Worm (Caenorhabditis elegans) whole organism, L2 larva: ENCODE data around the gene B0212.3.

Source experiments
- C34F6.9 ChIP-seq: fragments of 150-350 bp; optimal IDR thresholded peaks from 2 replicates; lab custom pipeline; 2014; ENCODE audit warnings: missing biosample characterization, missing genetic modification characterization
- F13H6.1 ChIP-seq: sonication (generic microtip); optimal IDR thresholded peaks from 2 replicates; lab custom pipeline; 2016; ENCODE audit warnings: missing genetic modification characterization, missing compliant biosample characterization
- R02D3.7 ChIP-seq: fragments of 150-350 bp; optimal IDR thresholded peaks from 2 replicates; lab custom pipeline; 2014; ENCODE audit warnings: missing biosample characterization, missing genetic modification characterization
- ZK546.5 ChIP-seq: sonication (generic microtip); optimal IDR thresholded peaks from 2 replicates; lab custom pipeline; 2017; ENCODE audit warnings: missing biosample characterization, missing genetic modification characterization
- alr-1 ChIP-seq: fragments of 150-350 bp; optimal IDR thresholded peaks from 2 replicates; lab custom pipeline; 2014; ENCODE audit warnings: missing biosample characterization, missing genetic modification characterization
- aly-2 ChIP-seq: fragments of 150-350 bp; optimal IDR thresholded peaks from 2 replicates; lab custom pipeline; 2014; ENCODE audit warnings: missing biosample characterization, missing genetic modification characterization
- ama-1 ChIP-seq: fragments of 150-350 bp; optimal IDR thresholded peaks from 2 replicates; lab custom pipeline; 2018; ENCODE audit warnings: inconsistent platforms
- ceh-16 ChIP-seq: fragments of 150-350 bp; optimal IDR thresholded peaks from 2 replicates; lab custom pipeline; 2014; ENCODE audit warnings: missing biosample characterization, missing genetic modification characterization
- crh-2 ChIP-seq: sonication (generic microtip); optimal IDR thresholded peaks from 2 replicates; lab custom pipeline; 2017; ENCODE audit warnings: missing biosample characterization, missing genetic modification characterization
- dmd-4 ChIP-seq: sonication (generic microtip); optimal IDR thresholded peaks from 2 replicates; lab custom pipeline; 2017; ENCODE audit warnings: missing biosample characterization, missing genetic modification characterization
- gmeb-1 ChIP-seq: fragments of 150-350 bp; optimal IDR thresholded peaks from 2 replicates; lab custom pipeline; 2014; ENCODE audit warnings: missing biosample characterization, missing genetic modification characterization
- lin-11 ChIP-seq: fragments of 150-350 bp; sonication (generic microtip); optimal IDR thresholded peaks from 2 replicates; lab custom pipeline; 2014; ENCODE audit warnings: missing biosample characterization, missing genetic modification characterization, inconsistent platforms, mixed read lengths
- lin-13 ChIP-seq: fragments of 150-350 bp; optimal IDR thresholded peaks from 2 replicates; lab custom pipeline; 2014; ENCODE audit warnings: missing biosample characterization, missing genetic modification reagents, missing genetic modification characterization
- lsy-2 ChIP-seq, 2 experiments: fragments of 150-350 bp in 1 of 2; sonication (generic microtip) in 1 of 2; optimal IDR thresholded peaks; 2 replicates each; lab custom pipeline; 2014 to 2017; ENCODE audit warnings: missing biosample characterization in 2 of 2, missing genetic modification characterization in 2 of 2
- mbf-1 ChIP-seq: sonication (generic microtip); optimal IDR thresholded peaks from 2 replicates; lab custom pipeline; 2017; ENCODE audit warnings: missing biosample characterization, missing genetic modification characterization
- mdl-1 ChIP-seq, 2 experiments: fragments of 150-350 bp in 1 of 2; sonication (generic microtip) in 1 of 2; optimal IDR thresholded peaks; 2 replicates each; lab custom pipeline; 2017; ENCODE audit warnings: missing biosample characterization in 2 of 2, missing genetic modification characterization in 2 of 2
- nhr-10 ChIP-seq: sonication (generic microtip); optimal IDR thresholded peaks from 2 replicates; lab custom pipeline; 2017; ENCODE audit warnings: missing biosample characterization, missing genetic modification characterization
- nhr-11 ChIP-seq: fragments of 150-350 bp; optimal IDR thresholded peaks from 2 replicates; lab custom pipeline; 2014; ENCODE audit warnings: missing biosample characterization, missing genetic modification characterization
- nhr-129 ChIP-seq: fragments of 150-350 bp; optimal IDR thresholded peaks from 2 replicates; lab custom pipeline; 2014; ENCODE audit warnings: missing biosample characterization, missing genetic modification characterization
- nhr-23 ChIP-seq: fragments of 150-350 bp; optimal IDR thresholded peaks from 2 replicates; lab custom pipeline; 2014; ENCODE audit warnings: missing biosample characterization, missing genetic modification reagents, missing genetic modification characterization
- nhr-25 ChIP-seq: fragments of 150-350 bp; sonication (generic microtip); optimal IDR thresholded peaks from 3 replicates; lab custom pipeline; 2014; ENCODE audit warnings: missing biosample characterization, missing genetic modification characterization
- nhr-6 ChIP-seq: fragments of 150-350 bp; optimal IDR thresholded peaks from 2 replicates; lab custom pipeline; 2014; ENCODE audit warnings: missing biosample characterization, missing genetic modification characterization
- nhr-77 ChIP-seq: fragments of 150-350 bp; optimal IDR thresholded peaks from 2 replicates; lab custom pipeline; 2014; ENCODE audit warnings: missing biosample characterization, missing genetic modification characterization
- peb-1 ChIP-seq: fragments of 150-350 bp; optimal IDR thresholded peaks from 2 replicates; lab custom pipeline; 2014; ENCODE audit warnings: missing biosample characterization, missing genetic modification characterization
- skn-1 ChIP-seq: sonication (generic microtip); optimal IDR thresholded peaks from 2 replicates; lab custom pipeline; 2017; ENCODE audit warnings: missing biosample characterization, missing genetic modification characterization
- sma-3 ChIP-seq: sonication (generic microtip); optimal IDR thresholded peaks from 2 replicates; lab custom pipeline; 2016; ENCODE audit warnings: missing genetic modification reagents, missing genetic modification characterization, missing compliant biosample characterization
- sma-9 ChIP-seq, 2 experiments: fragments of 150-350 bp in 1 of 2; sonication (generic microtip) in 1 of 2; optimal IDR thresholded peaks; 2 replicates each; lab custom pipeline; 2014 to 2016; ENCODE audit warnings: missing genetic modification characterization in 2 of 2, mild to moderate bottlenecking in 1 of 2, missing biosample characterization in 1 of 2, missing compliant biosample characterization in 1 of 2, missing genetic modification reagents in 1 of 2, moderate library complexity in 1 of 2
- snpc-4 ChIP-seq: fragments of 150-350 bp; optimal IDR thresholded peaks from 2 replicates; lab custom pipeline; 2014; ENCODE audit warnings: missing biosample characterization, missing genetic modification characterization
- unc-55 ChIP-seq: fragments of 150-350 bp; sonication (generic microtip); optimal IDR thresholded peaks from 3 replicates; lab custom pipeline; 2014; ENCODE audit warnings: missing biosample characterization, missing genetic modification reagents, missing genetic modification characterization
- unc-62 ChIP-seq: fragments of 150-350 bp; optimal IDR thresholded peaks from 2 replicates; lab custom pipeline; 2014; ENCODE audit warnings: missing biosample characterization, missing genetic modification reagents, missing genetic modification characterization
- ztf-11 ChIP-seq: sonication (generic microtip); optimal IDR thresholded peaks from 2 replicates; lab custom pipeline; 2017; ENCODE audit warnings: missing biosample characterization, missing genetic modification characterization
- ztf-4 ChIP-seq: fragments of 150-350 bp; optimal IDR thresholded peaks from 2 replicates; lab custom pipeline; 2014; ENCODE audit warnings: missing biosample characterization, missing genetic modification characterization

The B0212.3 gene

ce11 chrIV:3557331-3557730 lies 17.4 kb downstream of the B0212.3 start, which contains the start of gene osm-9:
Gene osm-9 (minus strand): TSS chrIV:3557431.
- TF ChIP-seq nhr-10: no peak

- TF ChIP-seq alr-1 (tag; lab: Kevin White, UChicago) (no peak), lsy-2 (tag; optimal IDR thresholded peaks at IDR 0.05; lab: Kevin White, UChicago) (no peak), lin-13 (GFP tag; lab: Kevin White, UChicago) (no peak), ZK546.5 (no peak), F13H6.1 (tag; lab: Kevin White, UChicago) (no peak), aly-2 (tag; lab: Kevin White, UChicago) (no peak), mdl-1 (tag; optimal IDR thresholded peaks at IDR 0.05; lab: Kevin White, UChicago) (no peak), ama-1 (lab: Kevin White, UChicago) (no peak), gmeb-1 (tag; lab: Kevin White, UChicago) (no peak)
These were observed 19.2 kb downstream of the B0212.3 start for ce11 chrIV:3559201-3559600.

- TF ChIP-seq aly-2 (tag; lab: Kevin White, UChicago) (no peak), sma-3 (GFP tag; lab: Kevin White, UChicago) (no peak), R02D3.7 (tag; lab: Kevin White, UChicago) (no peak), C34F6.9 (no peak), nhr-77 (no peak)
These were observed 24.9 kb downstream of the B0212.3 start, which contains the start of gene sre-5 for ce11 chrIV:3564901-3565300. Gene sre-5 (plus strand): TSS chrIV:3565201.

- TF ChIP-seq nhr-129 (tag; lab: Kevin White, UChicago) (no peak), snpc-4 (peak; percentile 26)
These were observed 28.6 kb downstream of the B0212.3 start, which contains the start of gene otpl-1 for ce11 chrIV:3568608-3569007. Gene otpl-1 (plus strand): TSS chrIV:3568979.

ce11 chrIV:3570612-3571011 lies 30.6 kb downstream of the B0212.3 start:
- no peak for TF ChIP-seq lin-11 (tag; lab: Kevin White, UChicago)
- TF ChIP-seq ceh-16 (tag; lab: Kevin White, UChicago): no peak
- TF ChIP-seq nhr-10: no peak
- TF ChIP-seq alr-1 (tag; lab: Kevin White, UChicago): no peak
- no peak for TF ChIP-seq ztf-4 (tag; lab: Kevin White, UChicago)
- TF ChIP-seq nhr-129 (tag; lab: Kevin White, UChicago): no peak

ce11 chrIV:3578155-3578554 lies 38.2 kb downstream of the B0212.3 start, which contains the start of gene Y37E11B.2:
Gene Y37E11B.2 (plus strand): TSS chrIV:3578455.
- TF ChIP-seq unc-62 (GFP tag; lab: Kevin White, UChicago) (no peak), nhr-11 (tag; lab: Kevin White, UChicago) (no peak), sma-3 (GFP tag; lab: Kevin White, UChicago) (no peak), nhr-25 (tag; lab: Kevin White, UChicago) (no peak), unc-55 (GFP tag; lab: Kevin White, UChicago) (no peak), nhr-6 (tag; lab: Kevin White, UChicago) (no peak), nhr-77 (no peak), F13H6.1 (tag; lab: Kevin White, UChicago) (no peak), peb-1 (no peak), ztf-11 (no peak), mbf-1 (no peak), nhr-23 (tag; lab: Kevin White, UChicago) (no peak), ama-1 (lab: Kevin White, UChicago) (no peak), crh-2 (tag; lab: Kevin White, UChicago) (no peak), dmd-4 (tag; lab: Kevin White, UChicago) (no peak), nhr-129 (tag; lab: Kevin White, UChicago) (no peak)

ce11 chrIV:3578667-3579066 lies 38.7 kb downstream of the B0212.3 start:
- TF ChIP-seq sma-3 (GFP tag; lab: Kevin White, UChicago) (no peak), skn-1 (no peak), alr-1 (tag; lab: Kevin White, UChicago) (no peak), sma-9 (GFP tag; optimal IDR thresholded peaks at IDR 0.05; lab: Kevin White, UChicago) (no peak), sma-9 (tag; optimal IDR thresholded peaks at IDR 0.05; lab: Kevin White, UChicago) (no peak), C34F6.9 (no peak)
